Fruit fly (Drosophila melanogaster) whole organism, embryonic: ENCODE data around the gene CG5863.

Source experiments
- Asciz ChIP-seq: fragments of 200-800 bp; sonication (Bioruptor generic); optimal IDR thresholded peaks from 2 replicates; lab custom pipeline; 2017; ENCODE audit warnings: missing biosample characterization, mild to moderate bottlenecking, missing genetic modification characterization, missing genetic modification reagents
- CG10959 ChIP-seq: fragments of 200-800 bp; sonication (Bioruptor generic); IDR thresholded peaks from 2 replicates; pipeline ENCODE4 v1.3.6; 2022; ENCODE audit warnings: missing biosample characterization, missing genetic modification characterization
- CG10979 ChIP-seq: fragments of 200-800 bp; sonication (Bioruptor generic); optimal IDR thresholded peaks from 2 replicates; lab custom pipeline; 2018; ENCODE audit warnings: missing biosample characterization, mild to moderate bottlenecking, missing genetic modification characterization, moderate library complexity
- CG11247 ChIP-seq: fragments of 200-800 bp; sonication (Bioruptor generic); IDR thresholded peaks from 2 replicates; pipeline ENCODE4 v1.3.6; 2022; ENCODE audit warnings: missing biosample characterization, missing genetic modification characterization
- CG12104 ChIP-seq: fragments of 200-800 bp; sonication (Bioruptor generic); optimal IDR thresholded peaks from 3 replicates; lab custom pipeline; 2016; ENCODE audit warnings: missing biosample characterization, missing genetic modification characterization
- CG17802 ChIP-seq: fragments of 200-800 bp; sonication (Bioruptor generic); optimal IDR thresholded peaks from 2 replicates; lab custom pipeline; 2018; ENCODE audit warnings: missing biosample characterization, mild to moderate bottlenecking, missing genetic modification characterization, moderate library complexity
- CG18599 ChIP-seq: fragments of 200-800 bp; sonication (Bioruptor generic); optimal IDR thresholded peaks from 3 replicates; lab custom pipeline; 2017; ENCODE audit warnings: missing biosample characterization, missing genetic modification characterization, mild to moderate bottlenecking, moderate library complexity, missing genetic modification reagents
- CG3163 ChIP-seq: fragments of 200-800 bp; sonication (Bioruptor generic); optimal IDR thresholded peaks from 3 replicates; lab custom pipeline; 2016; ENCODE audit warnings: missing biosample characterization, missing genetic modification characterization
- CG32532 ChIP-seq: fragments of 200-800 bp; sonication (Bioruptor generic); IDR thresholded peaks from 2 replicates; pipeline ENCODE4 v1.3.6; 2022; ENCODE audit warnings: missing biosample characterization, missing genetic modification characterization
- CG3281 ChIP-seq: fragments of 200-800 bp; sonication (Bioruptor generic); optimal IDR thresholded peaks from 3 replicates; lab custom pipeline; 2017; ENCODE audit warnings: missing biosample characterization, mild to moderate bottlenecking, missing genetic modification characterization
- CG3838 ChIP-seq: fragments of 200-800 bp; sonication (Bioruptor generic); optimal IDR thresholded peaks from 3 replicates; lab custom pipeline; 2016; ENCODE audit warnings: missing biosample characterization, missing genetic modification characterization
- CG5245 ChIP-seq: fragments of 200-800 bp; sonication (Bioruptor generic); optimal IDR thresholded peaks from 3 replicates; lab custom pipeline; 2016; ENCODE audit warnings: missing biosample characterization, missing genetic modification characterization
- CG6272 ChIP-seq: fragments of 200-800 bp; sonication (Bioruptor generic); IDR thresholded peaks from 2 replicates; pipeline ENCODE4 v1.3.6; 2022; ENCODE audit warnings: missing biosample characterization, missing genetic modification characterization
- CG6854 ChIP-seq: fragments of 200-800 bp; sonication (Bioruptor generic); optimal IDR thresholded peaks from 3 replicates; lab custom pipeline; 2017; ENCODE audit warnings: missing biosample characterization, mild to moderate bottlenecking, missing genetic modification characterization
- CG9215 ChIP-seq: fragments of 200-800 bp; sonication (Bioruptor generic); IDR thresholded peaks from 2 replicates; pipeline ENCODE4 v1.3.6; 2022; ENCODE audit warnings: missing biosample characterization, missing genetic modification characterization
- CG9437 ChIP-seq: fragments of 200-800 bp; sonication (Bioruptor generic); optimal IDR thresholded peaks from 2 replicates; lab custom pipeline; 2018; ENCODE audit warnings: missing biosample characterization, mild to moderate bottlenecking, missing genetic modification characterization
- Dp ChIP-seq: fragments of 200-800 bp; sonication (Bioruptor generic); optimal IDR thresholded peaks from 2 replicates; lab custom pipeline; 2018; ENCODE audit warnings: missing biosample characterization, mild to moderate bottlenecking, missing genetic modification characterization, moderate library complexity
- Drgx ChIP-seq: fragments of 200-800 bp; sonication (Bioruptor generic); IDR thresholded peaks from 2 replicates; pipeline ENCODE4 v1.3.6; 2022; ENCODE audit warnings: missing biosample characterization, missing genetic modification characterization
- ERR ChIP-seq: fragments of 200-800 bp; sonication (Bioruptor generic); optimal IDR thresholded peaks from 2 replicates; lab custom pipeline; 2016; ENCODE audit warnings: missing biosample characterization, missing genetic modification characterization
- Eip74EF ChIP-seq, 2 experiments: fragments of 200-800 bp in 1 of 2; fragments of >200 bp in 1 of 2; sonication (Bioruptor generic) in 1 of 2; optimal IDR thresholded peaks; 2 replicates each; lab custom pipeline; 2017 to 2019; ENCODE audit warnings: missing biosample characterization in 2 of 2, missing genetic modification characterization in 2 of 2, mild to moderate bottlenecking in 1 of 2, moderate library complexity in 1 of 2
- Fer1 ChIP-seq: fragments of 200-800 bp; sonication (Bioruptor generic); optimal IDR thresholded peaks from 2 replicates; lab custom pipeline; 2017; ENCODE audit warnings: missing biosample characterization, mild to moderate bottlenecking, missing genetic modification characterization
- HmgD ChIP-seq: fragments of 200-800 bp; sonication (Bioruptor generic); optimal IDR thresholded peaks from 3 replicates; lab custom pipeline; 2016; ENCODE audit warnings: missing biosample characterization, missing genetic modification characterization
- Hr3 ChIP-seq: fragments of 200-800 bp; sonication (Bioruptor generic); optimal IDR thresholded peaks from 3 replicates; lab custom pipeline; 2016; ENCODE audit warnings: missing biosample characterization, missing genetic modification characterization
- Lpt ChIP-seq: fragments of >200 bp; optimal IDR thresholded peaks from 2 replicates; lab custom pipeline; 2018; ENCODE audit warnings: missing biosample characterization, missing genetic modification characterization
- Mrtf ChIP-seq: fragments of 200-800 bp; sonication (Bioruptor generic); IDR thresholded peaks from 3 replicates; pipeline ENCODE4 v1.3.6; 2022; ENCODE audit warnings: missing biosample characterization, missing genetic modification characterization
- Tbp ChIP-seq: fragments of >200 bp; optimal IDR thresholded peaks from 2 replicates; lab custom pipeline; 2018; ENCODE audit warnings: missing biosample characterization, missing genetic modification characterization
- Trl ChIP-seq, 3 experiments: fragments of >200 bp in 2 of 3; fragments of 200-800 bp in 1 of 3; sonication (Bioruptor generic) in 1 of 3; optimal IDR thresholded peaks; 2 replicates in 1 of 3; 3 replicates in 2 of 3; lab custom pipeline; 2016 to 2017; ENCODE audit warnings: missing biosample characterization in 1 of 3, missing genetic modification characterization in 1 of 3
- ac ChIP-seq: fragments of 200-800 bp; sonication (Bioruptor generic); optimal IDR thresholded peaks from 3 replicates; lab custom pipeline; 2017; ENCODE audit warnings: missing biosample characterization, mild to moderate bottlenecking, missing genetic modification characterization
- bab2 ChIP-seq: fragments of 200-800 bp; sonication (Bioruptor generic); optimal IDR thresholded peaks from 2 replicates; lab custom pipeline; 2016; ENCODE audit warnings: missing biosample characterization, missing genetic modification characterization
- bowl ChIP-seq: fragments of 200-800 bp; sonication (Bioruptor generic); IDR thresholded peaks from 2 replicates; pipeline ENCODE4 v1.3.6; 2022; ENCODE audit warnings: missing biosample characterization, missing genetic modification characterization
- cg ChIP-seq: fragments of 200-800 bp; sonication (Bioruptor generic); optimal IDR thresholded peaks from 3 replicates; lab custom pipeline; 2019; ENCODE audit warnings: missing biosample characterization, mild to moderate bottlenecking, missing genetic modification characterization, moderate library complexity
- danr ChIP-seq: fragments of 200-800 bp; sonication (Bioruptor generic); IDR thresholded peaks from 2 replicates; pipeline ENCODE4 v1.3.6; 2022; ENCODE audit warnings: missing biosample characterization, missing genetic modification characterization
- dmrt99B ChIP-seq: fragments of 200-800 bp; sonication (Bioruptor generic); optimal IDR thresholded peaks from 2 replicates; lab custom pipeline; 2018; ENCODE audit warnings: missing biosample characterization, mild to moderate bottlenecking, missing genetic modification characterization, moderate library complexity
- fd102C ChIP-seq: fragments of 200-800 bp; sonication (Bioruptor generic); optimal IDR thresholded peaks from 2 replicates; lab custom pipeline; 2018; ENCODE audit warnings: missing biosample characterization, mild to moderate bottlenecking, missing genetic modification characterization, moderate library complexity
- hth ChIP-seq: fragments of >200 bp; optimal IDR thresholded peaks from 2 replicates; lab custom pipeline; 2017; ENCODE audit warnings: inconsistent platforms
- inv ChIP-seq: fragments of 200-800 bp; sonication (Bioruptor generic); IDR thresholded peaks from 2 replicates; pipeline ENCODE4 v1.3.6; 2022; ENCODE audit warnings: missing biosample characterization, missing genetic modification characterization; ENCODE audit not compliant: partially characterized antibody
- lmd ChIP-seq: fragments of 200-800 bp; sonication (Bioruptor generic); IDR thresholded peaks from 2 replicates; pipeline ENCODE4 v1.3.6; 2022; ENCODE audit warnings: missing biosample characterization, missing genetic modification characterization
- lov ChIP-seq, 2 experiments: fragments of 200-800 bp in 1 of 2; fragments of >200 bp in 1 of 2; sonication (Bioruptor generic) in 1 of 2; IDR thresholded peaks in 1 of 2; optimal IDR thresholded peaks in 1 of 2; 2 replicates in 1 of 2; 3 replicates in 1 of 2; pipeline versions ENCODE4 v1.3.6 to Lab custom; 2017 to 2022; ENCODE audit warnings: missing biosample characterization in 1 of 2, missing genetic modification characterization in 1 of 2
- nerfin-2 ChIP-seq: fragments of 200-800 bp; sonication (Bioruptor generic); IDR thresholded peaks from 2 replicates; pipeline ENCODE4 v1.3.6; 2022; ENCODE audit warnings: missing biosample characterization, missing genetic modification characterization; ENCODE audit not compliant: partially characterized antibody
- oc ChIP-seq: fragments of 200-800 bp; sonication (Bioruptor generic); optimal IDR thresholded peaks from 2 replicates; lab custom pipeline; 2018; ENCODE audit warnings: missing biosample characterization, mild to moderate bottlenecking, missing genetic modification characterization, moderate library complexity
- onecut ChIP-seq: fragments of 200-800 bp; sonication (Bioruptor generic); IDR thresholded peaks from 2 replicates; pipeline ENCODE4 v1.3.6; 2022; ENCODE audit warnings: missing biosample characterization, missing genetic modification characterization
- org-1 ChIP-seq: fragments of 200-800 bp; sonication (Bioruptor generic); optimal IDR thresholded peaks from 2 replicates; lab custom pipeline; 2017; ENCODE audit warnings: missing biosample characterization, missing genetic modification characterization
- sd ChIP-seq: fragments of 200-800 bp; sonication (Bioruptor generic); optimal IDR thresholded peaks from 3 replicates; lab custom pipeline; 2018; ENCODE audit warnings: missing biosample characterization, mild to moderate bottlenecking, missing genetic modification characterization, moderate library complexity
- sens ChIP-seq: fragments of 200-800 bp; sonication (Bioruptor generic); peaks from one replicate; lab custom pipeline; 2016; ENCODE audit warnings: missing biosample characterization, missing genetic modification characterization
- sr ChIP-seq: fragments of 200-800 bp; sonication (Bioruptor generic); IDR thresholded peaks from 3 replicates; pipeline ENCODE4 v1.3.6; 2022; ENCODE audit warnings: missing biosample characterization, missing genetic modification characterization
- tup ChIP-seq: fragments of 200-800 bp; sonication (Bioruptor generic); optimal IDR thresholded peaks from 2 replicates; lab custom pipeline; 2016; ENCODE audit warnings: missing biosample characterization, mild to moderate bottlenecking, missing genetic modification characterization, moderate library complexity
- twi ChIP-seq: fragments of 200-800 bp; optimal IDR thresholded peaks from 2 replicates; lab custom pipeline; 2019; ENCODE audit warnings: missing biosample characterization, mild to moderate bottlenecking, missing genetic modification characterization, moderate library complexity
- zen ChIP-seq: fragments of 200-800 bp; sonication (Bioruptor generic); optimal IDR thresholded peaks from 3 replicates; lab custom pipeline; 2018; ENCODE audit warnings: missing biosample characterization, mild to moderate bottlenecking, missing genetic modification characterization, moderate library complexity
- zfh2 ChIP-seq: fragments of 200-800 bp; sonication (Bioruptor generic); optimal IDR thresholded peaks from 2 replicates; lab custom pipeline; 2016; ENCODE audit warnings: missing biosample characterization, missing genetic modification characterization

Gene CG5863

DNA sequence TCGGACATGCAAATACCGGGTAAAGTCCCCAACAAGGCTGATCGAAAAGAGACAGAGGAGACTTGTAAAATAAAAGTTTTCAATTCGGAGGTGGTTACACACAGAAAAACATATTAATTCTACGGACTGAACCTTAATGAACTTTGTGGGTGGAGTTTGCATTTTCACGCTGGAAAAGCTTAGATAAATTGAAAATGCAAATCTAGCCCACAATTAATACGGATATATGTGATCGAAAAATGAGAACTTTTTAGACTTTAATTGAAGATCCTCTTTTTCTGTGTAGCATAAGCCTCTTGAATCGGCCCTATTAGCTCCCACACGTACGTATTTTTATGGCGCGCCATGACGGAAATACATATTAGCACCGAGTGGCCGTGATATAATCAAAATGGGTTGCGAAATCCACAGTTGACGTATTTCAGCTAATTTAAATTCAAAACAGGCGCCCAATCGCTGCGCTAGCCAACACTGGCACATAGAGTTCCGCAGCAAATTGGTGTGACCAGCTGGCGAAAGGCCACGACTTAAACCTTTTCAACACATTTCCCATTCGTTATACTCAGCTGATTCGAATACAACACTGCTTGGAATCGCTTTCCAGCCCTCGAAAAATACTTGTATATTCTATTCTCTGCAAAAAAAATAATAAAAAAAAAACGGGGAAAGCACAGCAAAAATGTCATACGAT is 25.4 kb upstream of the CG5863 start (continued):
- TF ChIP-seq ac (GFP tag; lab: Kevin White, UChicago) = no peak
- peak; percentile 61 for TF ChIP-seq dmrt99B (tag; lab: Kevin White, UChicago)
- peak; percentile 9 for TF ChIP-seq CG17802 (tag; lab: Kevin White, UChicago)
- no peak for TF ChIP-seq cg (GFP tag; lab: Kevin White, UChicago)
- TF ChIP-seq CG6854 (GFP tag; lab: Kevin White, UChicago) = peak; percentile 60
- no peak for TF ChIP-seq CG3838 (GFP tag; lab: Kevin White, UChicago)
- peak; percentile 61 for TF ChIP-seq zfh2 (GFP tag; lab: Kevin White, UChicago)
- TF ChIP-seq CG10959 (GFP tag; lab: Robert Waterston, UW) = no peak
- TF ChIP-seq CG10979 (tag; lab: Kevin White, UChicago) = peak; percentile 4
- TF ChIP-seq ERR = peak; percentile 58
- peak; percentile 50; the same call in 1 of the 3 replicates for TF ChIP-seq sr (GFP tag; lab: Robert Waterston, UW)
- no peak for TF ChIP-seq Lpt (GFP tag; lab: Kevin White, UChicago)
- TF ChIP-seq danr (GFP tag; lab: Robert Waterston, UW) = peak; percentile 38; the same call in 1 of the 2 replicates
- peak; percentile 62; the same call in 2 of the 3 replicates for TF ChIP-seq Mrtf (GFP tag; lab: Robert Waterston, UW)
- TF ChIP-seq inv (GFP tag; lab: Robert Waterston, UW) = no peak
- peak; percentile 67 for TF ChIP-seq CG18599
- TF ChIP-seq Hr3 (GFP tag; lab: Kevin White, UChicago) = peak; percentile 2
- no peak for TF ChIP-seq Trl (optimal IDR thresholded peaks at IDR 0.05; lab: Kevin White, UChicago)
- TF ChIP-seq Trl (GFP tag; optimal IDR thresholded peaks at IDR 0.05; lab: Kevin White, UChicago) = peak; percentile 81
- no peak for TF ChIP-seq nerfin-2 (GFP tag; lab: Robert Waterston, UW)
- peak; percentile 64 for TF ChIP-seq CG11247 (GFP tag; lab: Robert Waterston, UW)
- TF ChIP-seq CG3163 (GFP tag; lab: Kevin White, UChicago) = peak; percentile 58
- TF ChIP-seq sd = peak; percentile 72
- peak; percentile 24 for TF ChIP-seq fd102C (GFP tag; lab: Kevin White, UChicago)
- no peak for TF ChIP-seq hth (lab: Kevin White, UChicago)
- peak; percentile 3 for TF ChIP-seq Asciz (GFP tag; lab: Kevin White, UChicago)
- TF ChIP-seq CG5245 (GFP tag; lab: Kevin White, UChicago) = peak; percentile 35
- peak; percentile 53 for TF ChIP-seq bab2 (GFP tag; lab: Kevin White, UChicago)
- no peak for TF ChIP-seq Tbp (GFP tag; lab: Kevin White, UChicago)
- TF ChIP-seq Eip74EF (GFP tag; optimal IDR thresholded peaks at IDR 0.05; lab: Kevin White, UChicago) = peak in 1 of 2 experiments; percentile 56
- peak; percentile 55 for TF ChIP-seq CG9437
- peak; percentile 21 for TF ChIP-seq zen (tag; lab: Kevin White, UChicago)
- TF ChIP-seq lmd (GFP tag; lab: Robert Waterston, UW) = peak; percentile 64; the same call in 1 of the 2 replicates
- TF ChIP-seq bowl (GFP tag; lab: Robert Waterston, UW) = no peak
- TF ChIP-seq lov (optimal IDR thresholded peaks at IDR 0.05; lab: Kevin White, UChicago) = no peak
- TF ChIP-seq lov (GFP tag; IDR thresholded peaks at IDR 0.05; lab: Robert Waterston, UW) = peak; percentile 66; the same call in 2 of the 3 replicates
- TF ChIP-seq CG32532 (GFP tag; lab: Robert Waterston, UW) = peak; percentile 63
- peak; percentile 26 for TF ChIP-seq twi (tag; lab: Kevin White, UChicago)
- TF ChIP-seq onecut = no peak
- peak; percentile 55 for TF ChIP-seq Fer1
- no peak for TF ChIP-seq CG6272 (GFP tag; lab: Robert Waterston, UW)
- TF ChIP-seq Drgx (GFP tag; lab: Robert Waterston, UW) = peak; percentile 45; the same call in 1 of the 2 replicates
- peak; percentile 37 for TF ChIP-seq CG12104 (GFP tag; lab: Kevin White, UChicago)
- 0 out of 2 replicates have a peak, but pooled peaks have one; percentile 30 for TF ChIP-seq CG9215 (GFP tag; lab: Robert Waterston, UW)
- TF ChIP-seq CG3281 = peak; percentile 71
- TF ChIP-seq oc (tag; lab: Kevin White, UChicago) = no peak
- peak; percentile 90 for TF ChIP-seq sens (GFP tag; lab: Kevin White, UChicago)
- TF ChIP-seq HmgD (GFP tag; lab: Kevin White, UChicago) = peak; percentile 37
- peak; percentile 38 for TF ChIP-seq org-1 (GFP tag; lab: Kevin White, UChicago)
- peak; percentile 97 for TF ChIP-seq Dp (GFP tag; lab: Kevin White, UChicago)
- TF ChIP-seq tup (GFP tag; lab: Kevin White, UChicago) = peak; percentile 63
